Worm (Caenorhabditis elegans): ENCODE data around the gene ceh-74.
A peak's percentile ranks its signal among the peaks of the same experiment; 100 is the strongest.

Gene ceh-74

ce11 chrV:14193451-14193850 is 15.6 kb downstream of the ceh-74 start, which contains the start of gene atfs-1 (continued):
- TF ChIP-seq eyg-1 (tag; optimal IDR thresholded peaks at IDR 0.05) (no peak), ceh-19 (GFP tag; optimal IDR thresholded peaks at IDR 0.05) (no peak), ref-2 (tag; optimal IDR thresholded peaks at IDR 0.05) (no peak), ceh-14 (tag; optimal IDR thresholded peaks at IDR 0.05) (no peak), nhr-232 (tag; optimal IDR thresholded peaks at IDR 0.05) (no peak), nhr-11 (tag; optimal IDR thresholded peaks at IDR 0.05) (no peak), unc-55 (GFP tag; optimal IDR thresholded peaks at IDR 0.05) (peak; percentile 55), sox-2 (GFP tag; IDR thresholded peaks at IDR 0.05) (no peak), F13H6.1 (tag; optimal IDR thresholded peaks at IDR 0.05) (no peak), ceh-18 (tag; optimal IDR thresholded peaks at IDR 0.05) (peak; percentile 53), ceh-31 (tag; optimal IDR thresholded peaks at IDR 0.05) (peak; percentile 54), fkh-10 (GFP tag; optimal IDR thresholded peaks at IDR 0.05) (no peak), unc-86 (tag; optimal IDR thresholded peaks at IDR 0.05) (no peak), pag-3 (tag; optimal IDR thresholded peaks at IDR 0.05; ENCODE audit: borderline replicate concordance) (no peak), nfya-1 (tag; optimal IDR thresholded peaks at IDR 0.05) (peak; percentile 25), che-1 (tag; optimal IDR thresholded peaks at IDR 0.05) (no peak), syd-9 (tag; optimal IDR thresholded peaks at IDR 0.05) (no peak), hlh-13 (GFP tag; optimal IDR thresholded peaks at IDR 0.05) (no peak), hlh-15 (tag; optimal IDR thresholded peaks at IDR 0.05) (no peak), K09A11.1 (tag; optimal IDR thresholded peaks at IDR 0.05; ENCODE audit: insufficient read depth) (no peak), ceh-2 (tag; optimal IDR thresholded peaks at IDR 0.05) (no peak), tbx-2 (tag; optimal IDR thresholded peaks at IDR 0.05) (peak; percentile 44), pqm-1 (tag; optimal IDR thresholded peaks at IDR 0.05) (peak; percentile 11)

- no peak for TF ChIP-seq zip-5 (tag; optimal IDR thresholded peaks at IDR 0.05)
- no peak for TF ChIP-seq K09A11.1 (tag; optimal IDR thresholded peaks at IDR 0.05; ENCODE audit: insufficient read depth)
- TF ChIP-seq unc-55 (GFP tag; optimal IDR thresholded peaks at IDR 0.05), result no peak
- TF ChIP-seq Y22D7AL.16 (tag; optimal IDR thresholded peaks at IDR 0.05), result no peak
- TF ChIP-seq hlh-13 (GFP tag; optimal IDR thresholded peaks at IDR 0.05), result no peak
- no peak for TF ChIP-seq mec-3 (tag; optimal IDR thresholded peaks at IDR 0.05; ENCODE audit: borderline replicate concordance)
- TF ChIP-seq lim-6 (tag; optimal IDR thresholded peaks at IDR 0.05), result no peak
- no peak for TF ChIP-seq ceh-18 (tag; optimal IDR thresholded peaks at IDR 0.05)
- no peak for TF ChIP-seq ahr-1 (tag; optimal IDR thresholded peaks at IDR 0.05)
- TF ChIP-seq ceh-48 (tag; optimal IDR thresholded peaks at IDR 0.05), result no peak
- no peak for TF ChIP-seq eyg-1 (tag; optimal IDR thresholded peaks at IDR 0.05)
- TF ChIP-seq hlh-15 (tag; optimal IDR thresholded peaks at IDR 0.05), result no peak
- no peak for TF ChIP-seq rnt-1 (tag; optimal IDR thresholded peaks at IDR 0.05)
Observed at ce11 chrV:14194514-14194913, 16.6 kb downstream of the ceh-74 start.

DNA sequence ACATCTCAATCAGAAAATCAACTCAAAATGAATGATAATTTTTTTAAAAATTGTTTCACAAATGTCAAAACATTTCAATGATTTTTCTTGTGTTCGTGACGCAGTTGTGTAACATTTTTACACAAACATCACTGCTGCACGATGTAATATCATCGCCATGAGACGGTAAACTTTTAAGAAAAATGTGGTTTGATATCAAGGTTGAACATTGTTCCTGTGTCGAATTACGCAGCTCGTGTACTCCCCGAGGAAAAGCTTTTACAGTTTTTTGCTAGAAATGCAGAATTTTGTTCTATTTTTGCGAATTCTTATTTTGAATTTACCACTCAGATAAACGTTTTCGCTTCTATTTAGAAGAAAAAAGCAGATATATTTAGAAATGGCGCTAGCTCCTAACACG is 19.8 kb downstream of the ceh-74 start:
- TF ChIP-seq ttx-3 (tag; optimal IDR thresholded peaks at IDR 0.05) (no peak), npax-4 (tag; optimal IDR thresholded peaks at IDR 0.05) (no peak)

DNA sequence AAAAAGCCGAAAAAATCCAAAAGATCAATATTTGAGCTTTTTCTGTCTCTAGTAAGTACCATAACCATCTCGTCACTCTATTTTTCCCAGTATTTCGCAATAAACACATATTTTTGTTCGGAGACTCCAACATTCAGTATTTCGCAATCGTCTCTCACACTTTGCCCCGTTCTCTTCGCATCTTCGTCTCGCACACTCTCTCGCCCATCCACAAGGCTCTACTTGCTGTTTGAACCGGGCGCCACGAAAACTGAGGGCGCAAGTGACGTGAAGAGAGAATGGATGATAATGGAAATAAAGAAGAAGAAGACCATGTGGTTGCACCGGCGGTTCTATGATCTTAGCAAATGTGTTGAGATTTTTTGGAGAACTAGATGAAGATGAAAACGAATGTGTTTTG is 22.2 kb downstream of the ceh-74 start:
- TF ChIP-seq rnt-1 (tag; optimal IDR thresholded peaks at IDR 0.05) (no peak), fkh-6 (tag; optimal IDR thresholded peaks at IDR 0.05) (no peak), ceh-19 (GFP tag; optimal IDR thresholded peaks at IDR 0.05) (no peak), hlh-8 (tag; optimal IDR thresholded peaks at IDR 0.05) (no peak), pax-1 (tag; optimal IDR thresholded peaks at IDR 0.05) (no peak), ceh-30 (tag; optimal IDR thresholded peaks at IDR 0.05) (no peak), dve-1 (tag; optimal IDR thresholded peaks at IDR 0.05) (peak; percentile 78), fax-1 (tag; optimal IDR thresholded peaks at IDR 0.05) (no peak), pqm-1 (tag; optimal IDR thresholded peaks at IDR 0.05) (no peak), tbx-2 (tag; optimal IDR thresholded peaks at IDR 0.05) (peak; percentile 45), lin-11 (tag; optimal IDR thresholded peaks at IDR 0.05) (no peak), ztf-16 (tag; optimal IDR thresholded peaks at IDR 0.05) (no peak), ceh-6 (GFP tag; optimal IDR thresholded peaks at IDR 0.05) (no peak), sox-2 (GFP tag; IDR thresholded peaks at IDR 0.05) (no peak), nfya-1 (tag; optimal IDR thresholded peaks at IDR 0.05) (peak; percentile 50), unc-55 (GFP tag; optimal IDR thresholded peaks at IDR 0.05) (peak; percentile 75), ceh-22 (tag; optimal IDR thresholded peaks at IDR 0.05) (no peak), T23F11.4 (GFP tag; optimal IDR thresholded peaks at IDR 0.05) (no peak), ceh-2 (tag; optimal IDR thresholded peaks at IDR 0.05) (no peak), odd-2 (tag; optimal IDR thresholded peaks at IDR 0.05) (no peak), madf-2 (tag; optimal IDR thresholded peaks at IDR 0.05) (no peak), ttx-3 (tag; optimal IDR thresholded peaks at IDR 0.05) (no peak), syd-9 (tag; optimal IDR thresholded peaks at IDR 0.05) (no peak), elt-4 (tag; optimal IDR thresholded peaks at IDR 0.05) (no peak), unc-86 (tag; optimal IDR thresholded peaks at IDR 0.05) (no peak), unc-42 (tag; optimal IDR thresholded peaks at IDR 0.05) (peak; percentile 28), ets-4 (tag; optimal IDR thresholded peaks at IDR 0.05) (peak; percentile 8)
